Fruit fly (Drosophila melanogaster) whole organism, embryonic: ENCODE data around the gene CG6527.

ENCODE experiments used
- Atf6 ChIP-seq: fragments of 200-800 bp; sonication (Bioruptor generic); IDR thresholded peaks from 2 replicates; pipeline ENCODE4 v1.3.6; 2022; ENCODE audit warnings: missing biosample characterization, missing genetic modification characterization
- Bdp1 ChIP-seq: fragments of 200-800 bp; sonication (Bioruptor generic); optimal IDR thresholded peaks from 3 replicates; lab custom pipeline; 2016; ENCODE audit warnings: missing biosample characterization, missing genetic modification characterization
- CG10431 ChIP-seq: fragments of 200-800 bp; sonication (Bioruptor generic); optimal IDR thresholded peaks from 3 replicates; lab custom pipeline; 2018; ENCODE audit warnings: missing biosample characterization, mild to moderate bottlenecking, missing genetic modification characterization
- CG11504 ChIP-seq: fragments of 200-800 bp; sonication (Bioruptor generic); optimal IDR thresholded peaks from 3 replicates; lab custom pipeline; 2019; ENCODE audit warnings: missing biosample characterization, mild to moderate bottlenecking, missing genetic modification characterization, moderate library complexity
- CG11695 ChIP-seq: fragments of 200-800 bp; sonication (Bioruptor generic); IDR thresholded peaks from 3 replicates; pipeline ENCODE4 v1.3.6; 2022; ENCODE audit warnings: missing biosample characterization, missing genetic modification characterization
- CG13775 ChIP-seq: fragments of 200-800 bp; sonication (Bioruptor generic); optimal IDR thresholded peaks from 3 replicates; lab custom pipeline; 2017; ENCODE audit warnings: missing biosample characterization, mild to moderate bottlenecking, missing genetic modification characterization
- CG15601 ChIP-seq: fragments of 200-800 bp; sonication (Bioruptor generic); optimal IDR thresholded peaks from 3 replicates; lab custom pipeline; 2019; ENCODE audit warnings: missing biosample characterization, mild to moderate bottlenecking, missing genetic modification characterization, moderate library complexity
- CG16813 ChIP-seq: fragments of 200-800 bp; sonication (Bioruptor generic); IDR thresholded peaks from 3 replicates; pipeline ENCODE4 v1.3.6; 2022; ENCODE audit warnings: missing biosample characterization, missing genetic modification characterization; ENCODE audit not compliant: partially characterized antibody
- CG17568 ChIP-seq: fragments of 200-800 bp; sonication (Bioruptor generic); optimal IDR thresholded peaks from 2 replicates; lab custom pipeline; 2018; ENCODE audit warnings: missing biosample characterization, mild to moderate bottlenecking, missing genetic modification characterization, moderate library complexity
- CG2199 ChIP-seq: fragments of 200-800 bp; sonication (Bioruptor generic); IDR thresholded peaks from 3 replicates; pipeline ENCODE4 v1.3.6; 2022; ENCODE audit warnings: missing biosample characterization, missing genetic modification characterization
- CG2202 ChIP-seq: fragments of 200-800 bp; sonication (Bioruptor generic); optimal IDR thresholded peaks from 2 replicates; lab custom pipeline; 2018; ENCODE audit warnings: missing biosample characterization, mild to moderate bottlenecking, missing genetic modification characterization
- CG31441 ChIP-seq: fragments of 200-800 bp; sonication (Bioruptor generic); IDR thresholded peaks from 2 replicates; pipeline ENCODE4 v1.3.6; 2022; ENCODE audit warnings: missing biosample characterization, missing genetic modification characterization
- CG5953 ChIP-seq: fragments of 200-800 bp; sonication (Bioruptor generic); IDR thresholded peaks from 2 replicates; pipeline ENCODE4 v1.3.6; 2022; ENCODE audit warnings: missing biosample characterization, missing genetic modification characterization
- CG7556 ChIP-seq: fragments of 200-800 bp; sonication (Bioruptor generic); optimal IDR thresholded peaks from 2 replicates; lab custom pipeline; 2017; ENCODE audit warnings: missing biosample characterization, mild to moderate bottlenecking, missing genetic modification characterization
- CG9817 ChIP-seq: fragments of 200-800 bp; sonication (Bioruptor generic); optimal IDR thresholded peaks from 2 replicates; lab custom pipeline; 2018; ENCODE audit warnings: missing biosample characterization, mild to moderate bottlenecking, missing genetic modification characterization, moderate library complexity
- CHES-1-like ChIP-seq: fragments of 200-800 bp; sonication (Bioruptor generic); optimal IDR thresholded peaks from 2 replicates; lab custom pipeline; 2016; ENCODE audit warnings: missing biosample characterization, missing genetic modification characterization
- Dip2 ChIP-seq: fragments of 200-800 bp; sonication (Bioruptor generic); IDR thresholded peaks from 2 replicates; pipeline ENCODE4 v1.3.6; 2022; ENCODE audit warnings: missing biosample characterization, missing genetic modification characterization
- Dip3 ChIP-seq: fragments of 200-800 bp; sonication (Bioruptor generic); optimal IDR thresholded peaks from 3 replicates; lab custom pipeline; 2016; ENCODE audit warnings: missing biosample characterization, missing genetic modification characterization
- Fer3 ChIP-seq: fragments of 200-800 bp; sonication (Bioruptor generic); optimal IDR thresholded peaks from 2 replicates; lab custom pipeline; 2018; ENCODE audit warnings: missing biosample characterization, mild to moderate bottlenecking, missing genetic modification characterization, moderate library complexity
- GATAe ChIP-seq: fragments of 200-800 bp; sonication (Bioruptor generic); conservative IDR thresholded peaks from 2 replicates; pipeline ENCODE4 v1.3.6; 2022; ENCODE audit warnings: missing biosample characterization, missing genetic modification characterization
- HmgD ChIP-seq: fragments of 200-800 bp; sonication (Bioruptor generic); optimal IDR thresholded peaks from 3 replicates; lab custom pipeline; 2016; ENCODE audit warnings: missing biosample characterization, missing genetic modification characterization
- MTF-1 ChIP-seq: fragments of 200-800 bp; sonication (Bioruptor generic); optimal IDR thresholded peaks from 2 replicates; lab custom pipeline; 2018; ENCODE audit warnings: missing biosample characterization, mild to moderate bottlenecking, missing genetic modification characterization, borderline replicate concordance
- Oli ChIP-seq: fragments of 200-800 bp; sonication (Bioruptor generic); optimal IDR thresholded peaks from 2 replicates; lab custom pipeline; 2018; ENCODE audit warnings: missing biosample characterization, mild to moderate bottlenecking, missing genetic modification characterization, moderate library complexity
- PHDP ChIP-seq: fragments of 200-800 bp; sonication (Bioruptor generic); optimal IDR thresholded peaks from 3 replicates; lab custom pipeline; 2018; ENCODE audit warnings: missing biosample characterization, mild to moderate bottlenecking, missing genetic modification characterization, moderate library complexity
- Ptx1 ChIP-seq: fragments of 200-800 bp; sonication (Bioruptor generic); IDR thresholded peaks from 2 replicates; pipeline ENCODE4 v1.3.6; 2022; ENCODE audit warnings: missing biosample characterization, missing genetic modification characterization
- Sox102F ChIP-seq: fragments of 200-800 bp; sonication (Bioruptor generic); optimal IDR thresholded peaks from 2 replicates; lab custom pipeline; 2018; ENCODE audit warnings: missing biosample characterization, mild to moderate bottlenecking, missing genetic modification characterization, moderate library complexity
- Xrp1 ChIP-seq: fragments of 200-800 bp; sonication (Bioruptor generic); IDR thresholded peaks from 2 replicates; pipeline ENCODE4 v1.3.6; 2022; ENCODE audit warnings: missing biosample characterization, missing genetic modification characterization
- ase ChIP-seq: fragments of 200-800 bp; sonication (Bioruptor generic); IDR thresholded peaks from 3 replicates; pipeline ENCODE4 v1.3.6; 2022; ENCODE audit warnings: missing biosample characterization, missing genetic modification characterization
- ci ChIP-seq: fragments of 200-800 bp; sonication (Bioruptor generic); IDR thresholded peaks from 3 replicates; pipeline ENCODE4 v1.3.6; 2022; ENCODE audit warnings: missing biosample characterization, missing genetic modification characterization
- croc ChIP-seq: fragments of 200-800 bp; sonication (Bioruptor generic); conservative IDR thresholded peaks from 3 replicates; pipeline ENCODE4 v1.3.6; 2022; ENCODE audit warnings: missing biosample characterization, missing genetic modification characterization
- crp ChIP-seq, 2 experiments: fragments of 200-800 bp; sonication (Bioruptor generic); optimal IDR thresholded peaks; 2 replicates in 1 of 2; 3 replicates in 1 of 2; lab custom pipeline; 2017; ENCODE audit warnings: missing biosample characterization in 2 of 2, missing genetic modification characterization in 2 of 2, mild to moderate bottlenecking in 1 of 2, moderate library complexity in 1 of 2
- cwo ChIP-seq: fragments of 200-800 bp; sonication (Bioruptor generic); optimal IDR thresholded peaks from 3 replicates; lab custom pipeline; 2017; ENCODE audit warnings: missing biosample characterization, missing genetic modification characterization, mild to moderate bottlenecking, moderate library complexity, missing genetic modification reagents
- dmrt11E ChIP-seq: fragments of 200-800 bp; sonication (Bioruptor generic); optimal IDR thresholded peaks from 3 replicates; lab custom pipeline; 2018; ENCODE audit warnings: missing biosample characterization, mild to moderate bottlenecking, missing genetic modification characterization, moderate library complexity
- gem ChIP-seq: fragments of 200-800 bp; sonication (Bioruptor generic); optimal IDR thresholded peaks from 2 replicates; lab custom pipeline; 2019; ENCODE audit warnings: missing biosample characterization, mild to moderate bottlenecking, missing genetic modification characterization, moderate library complexity
- lmd ChIP-seq: fragments of 200-800 bp; sonication (Bioruptor generic); IDR thresholded peaks from 2 replicates; pipeline ENCODE4 v1.3.6; 2022; ENCODE audit warnings: missing biosample characterization, missing genetic modification characterization
- oc ChIP-seq: fragments of 200-800 bp; sonication (Bioruptor generic); optimal IDR thresholded peaks from 2 replicates; lab custom pipeline; 2018; ENCODE audit warnings: missing biosample characterization, mild to moderate bottlenecking, missing genetic modification characterization, moderate library complexity
- onecut ChIP-seq: fragments of 200-800 bp; sonication (Bioruptor generic); IDR thresholded peaks from 2 replicates; pipeline ENCODE4 v1.3.6; 2022; ENCODE audit warnings: missing biosample characterization, missing genetic modification characterization
- pb ChIP-seq: fragments of 200-800 bp; sonication (Bioruptor generic); optimal IDR thresholded peaks from 3 replicates; lab custom pipeline; 2016; ENCODE audit warnings: missing biosample characterization, missing genetic modification characterization
- pfk ChIP-seq: fragments of 200-800 bp; sonication (Bioruptor generic); optimal IDR thresholded peaks from 2 replicates; lab custom pipeline; 2018; ENCODE audit warnings: missing biosample characterization, mild to moderate bottlenecking, missing genetic modification characterization, moderate library complexity
- phol ChIP-seq: fragments of 200-800 bp; sonication (Bioruptor generic); optimal IDR thresholded peaks from 3 replicates; lab custom pipeline; 2018; ENCODE audit warnings: missing biosample characterization, mild to moderate bottlenecking, missing genetic modification characterization, moderate library complexity
- row ChIP-seq: fragments of 200-800 bp; sonication (Bioruptor generic); IDR thresholded peaks from 3 replicates; pipeline ENCODE4 v1.3.6; 2022; ENCODE audit warnings: missing biosample characterization, missing genetic modification characterization
- sc ChIP-seq, 3 experiments: fragments of >200 bp in 2 of 3; fragments of 200-800 bp in 1 of 3; sonication (Bioruptor generic) in 1 of 3; optimal IDR thresholded peaks; 2 replicates in 2 of 3; 3 replicates in 1 of 3; lab custom pipeline; 2017; ENCODE audit warnings: mild to moderate bottlenecking in 1 of 3, missing biosample characterization in 1 of 3, missing genetic modification characterization in 1 of 3, missing genetic modification reagents in 1 of 3
- seq ChIP-seq: fragments of 200-800 bp; sonication (Bioruptor generic); IDR thresholded peaks from 2 replicates; pipeline ENCODE4 v1.3.6; 2022; ENCODE audit warnings: missing biosample characterization, missing genetic modification characterization
- ssp ChIP-seq: fragments of 200-800 bp; sonication (Bioruptor generic); IDR thresholded peaks from 2 replicates; pipeline ENCODE4 v1.3.6; 2022; ENCODE audit warnings: missing biosample characterization, missing genetic modification characterization
- tap ChIP-seq: fragments of 200-800 bp; optimal IDR thresholded peaks from 3 replicates; lab custom pipeline; 2019; ENCODE audit warnings: missing biosample characterization, mild to moderate bottlenecking, missing genetic modification characterization, moderate library complexity
- tgo ChIP-seq: fragments of 200-800 bp; sonication (Bioruptor generic); IDR thresholded peaks from 3 replicates; pipeline ENCODE4 v1.3.6; 2022; ENCODE audit warnings: missing biosample characterization, missing genetic modification characterization
- tx ChIP-seq: fragments of 200-800 bp; sonication (Bioruptor generic); optimal IDR thresholded peaks from 2 replicates; lab custom pipeline; 2016; ENCODE audit warnings: missing biosample characterization, missing genetic modification characterization
- unpg ChIP-seq: fragments of 200-800 bp; sonication (Bioruptor generic); optimal IDR thresholded peaks from 3 replicates; lab custom pipeline; 2018; ENCODE audit warnings: missing biosample characterization, mild to moderate bottlenecking, missing genetic modification characterization, moderate library complexity

Gene CG6527

dm6 chr3L:10525641-10526382 is 33.1 kb downstream of the CG6527 start (continued):
- TF ChIP-seq CG10431 (GFP tag; lab: Kevin White, UChicago) (no peak), MTF-1 (GFP tag; lab: Kevin White, UChicago) (no peak), CHES-1-like (no peak), tap (tag; lab: Kevin White, UChicago) (peak; percentile 5), CG9817 (tag; lab: Kevin White, UChicago) (no peak), Dip2 (no peak), CG31441 (GFP tag; lab: Robert Waterston, UW) (peak; percentile 50; the same call in 1 of the 2 replicates), crp (GFP tag; optimal IDR thresholded peaks at IDR 0.05; lab: Kevin White, UChicago) (no peak), phol (tag; lab: Kevin White, UChicago) (peak; percentile 40), CG5953 (GFP tag; lab: Robert Waterston, UW) (no peak), lmd (GFP tag; lab: Robert Waterston, UW) (no peak), cwo (GFP tag; lab: Kevin White, UChicago) (no peak), Dip3 (GFP tag; lab: Kevin White, UChicago) (no peak), ssp (GFP tag; lab: Robert Waterston, UW) (no peak), seq (GFP tag; lab: Robert Waterston, UW) (no peak), dmrt11E (tag; lab: Kevin White, UChicago) (peak; percentile 52), pb (no peak), HmgD (GFP tag; lab: Kevin White, UChicago) (no peak), Xrp1 (GFP tag; lab: Robert Waterston, UW) (peak; percentile 45; the same call in 1 of the 2 replicates), Bdp1 (GFP tag; lab: Kevin White, UChicago) (no peak), ase (GFP tag; lab: Robert Waterston, UW) (0 out of 3 replicates have a peak, but pooled peaks have one; percentile 20), oc (tag; lab: Kevin White, UChicago) (peak; percentile 13), GATAe (GFP tag; lab: Robert Waterston, UW) (no peak), CG11504 (tag; lab: Kevin White, UChicago) (peak; percentile 57), CG7556 (GFP tag; lab: Kevin White, UChicago) (peak; percentile 46), unpg (GFP tag; lab: Kevin White, UChicago) (peak; percentile 39), PHDP (tag; lab: Kevin White, UChicago) (peak; percentile 46), pfk (GFP tag; lab: Kevin White, UChicago) (peak; percentile 70), Fer3 (tag; lab: Kevin White, UChicago) (peak; percentile 4), ci (GFP tag; lab: Robert Waterston, UW) (peak; percentile 34; the same call in 1 of the 3 replicates), CG17568 (GFP tag; lab: Kevin White, UChicago) (no peak), CG13775 (GFP tag; lab: Kevin White, UChicago) (no peak), row (GFP tag; lab: Robert Waterston, UW) (peak; percentile 47; the same call in 2 of the 3 replicates), CG11695 (GFP tag; lab: Robert Waterston, UW) (0 out of 3 replicates have a peak, but pooled peaks have one; percentile 5), CG15601 (tag; lab: Kevin White, UChicago) (peak; percentile 8), CG16813 (0 out of 3 replicates have a peak, but pooled peaks have one; percentile 32), CG2199 (GFP tag; lab: Robert Waterston, UW) (peak; percentile 99), CG2202 (peak; percentile 9), Oli (tag; lab: Kevin White, UChicago) (peak; percentile 8), gem (tag; lab: Kevin White, UChicago) (peak; percentile 64), tgo (GFP tag; lab: Robert Waterston, UW) (no peak), croc (GFP tag; lab: Robert Waterston, UW) (no peak), Atf6 (GFP tag; lab: Robert Waterston, UW) (no peak), Ptx1 (peak; percentile 30; the same call in 1 of the 2 replicates), sc (optimal IDR thresholded peaks at IDR 0.05; lab: Kevin White, UChicago) (no peak), sc (GFP tag; optimal IDR thresholded peaks at IDR 0.05; lab: Kevin White, UChicago) (no peak), Sox102F (GFP tag; lab: Kevin White, UChicago) (peak; percentile 51), tx (no peak), onecut (GFP tag; lab: Robert Waterston, UW) (peak; percentile 68)
